Fruit fly (Drosophila melanogaster): Measurements from ENCODE around the gene chas.
A peak's percentile ranks its signal among the peaks of the same experiment; 100 is the strongest.

The chas gene

dm6 chrX:17737812-17738473 lies 39.4 kb upstream of the chas start (continued):
- TF ChIP-seq CoRest (tag; optimal IDR thresholded peaks at IDR 0.05), result peak; percentile 52
- TF ChIP-seq CG14441 (GFP tag; IDR thresholded peaks at IDR 0.05), result no peak
- TF ChIP-seq Opbp (GFP tag; IDR thresholded peaks at IDR 0.05; ENCODE audit: partially characterized antibody), result peak; percentile 94
- TF ChIP-seq tio (GFP tag; optimal IDR thresholded peaks at IDR 0.05), result peak; percentile 6
- TF ChIP-seq CG14014 (GFP tag; IDR thresholded peaks at IDR 0.05), result peak; percentile 39; the same call in 1 of the 2 replicates
- TF ChIP-seq HLH4C (GFP tag; IDR thresholded peaks at IDR 0.05; ENCODE audit: partially characterized antibody), result peak; percentile 91
- no peak for TF ChIP-seq al (GFP tag; IDR thresholded peaks at IDR 0.05)
- TF ChIP-seq Ets97D (GFP tag; optimal IDR thresholded peaks at IDR 0.05), result peak; percentile 35
- TF ChIP-seq CTCF (GFP tag; optimal IDR thresholded peaks at IDR 0.05), result no peak
- no peak for TF ChIP-seq H15 (GFP tag; IDR thresholded peaks at IDR 0.05)
- no peak for TF ChIP-seq pros (GFP tag; optimal IDR thresholded peaks at IDR 0.05)
- 0 out of 2 replicates have a peak, but pooled peaks have one; percentile 37 for TF ChIP-seq CG10959 (GFP tag; IDR thresholded peaks at IDR 0.05)
- TF ChIP-seq Rx (GFP tag; IDR thresholded peaks at IDR 0.05), result peak; percentile 33; the same call in 1 of the 2 replicates
- peak; percentile 87 for TF ChIP-seq nerfin-2 (GFP tag; IDR thresholded peaks at IDR 0.05; ENCODE audit: partially characterized antibody)
- TF ChIP-seq D (optimal IDR thresholded peaks at IDR 0.05), result peak; percentile 67
- TF ChIP-seq D (GFP tag; optimal IDR thresholded peaks at IDR 0.05), result peak; percentile 53
- TF ChIP-seq CG16779 (GFP tag; IDR thresholded peaks at IDR 0.05), result no peak
- TF ChIP-seq lov (optimal IDR thresholded peaks at IDR 0.05), result no peak
- TF ChIP-seq lov (GFP tag; IDR thresholded peaks at IDR 0.05), result peak; percentile 63; the same call in 2 of the 3 replicates
- no peak for TF ChIP-seq CG9876 (GFP tag; optimal IDR thresholded peaks at IDR 0.05)
- TF ChIP-seq CG18011 (GFP tag; optimal IDR thresholded peaks at IDR 0.05), result no peak
- no peak for TF ChIP-seq CG3407 (GFP tag; optimal IDR thresholded peaks at IDR 0.05)
- TF ChIP-seq CG8388 (GFP tag; optimal IDR thresholded peaks at IDR 0.05), result peak; percentile 60
- TF ChIP-seq CG11085 (GFP tag; IDR thresholded peaks at IDR 0.05), result no peak
- no peak for TF ChIP-seq bigmax (GFP tag; optimal IDR thresholded peaks at IDR 0.05)
- TF ChIP-seq Hand (GFP tag; optimal IDR thresholded peaks at IDR 0.05), result no peak
- no peak for TF ChIP-seq gt (GFP tag; IDR thresholded peaks at IDR 0.05)
- TF ChIP-seq unc-4 (GFP tag; IDR thresholded peaks at IDR 0.05; ENCODE audit: partially characterized antibody), result peak; percentile 99
- TF ChIP-seq knrl (GFP tag; IDR thresholded peaks at IDR 0.05; ENCODE audit: partially characterized antibody), result peak; percentile 93
- TF ChIP-seq Bgb (GFP tag; IDR thresholded peaks at IDR 0.05; ENCODE audit: partially characterized antibody), result peak; percentile 94
- peak; percentile 44 for TF ChIP-seq az2 (GFP tag; optimal IDR thresholded peaks at IDR 0.05)
- peak; percentile 61 for TF ChIP-seq HmgD (GFP tag; optimal IDR thresholded peaks at IDR 0.05)
- TF ChIP-seq CG11696 (GFP tag; IDR thresholded peaks at IDR 0.05), result peak; percentile 97
- TF ChIP-seq zen (tag; optimal IDR thresholded peaks at IDR 0.05), result peak; percentile 38
- no peak for TF ChIP-seq Lim3 (GFP tag; IDR thresholded peaks at IDR 0.05)
- 0 out of 2 replicates have a peak, but pooled peaks have one; percentile 13 for TF ChIP-seq ttk (GFP tag; IDR thresholded peaks at IDR 0.05)
- TF ChIP-seq Abd-B (GFP tag; optimal IDR thresholded peaks at IDR 0.05), result no peak
- TF ChIP-seq tx (GFP tag; optimal IDR thresholded peaks at IDR 0.05), result peak; percentile 27
- TF ChIP-seq ap (GFP tag; IDR thresholded peaks at IDR 0.05), result 0 out of 2 replicates have a peak, but pooled peaks have one; percentile 19
- no peak for TF ChIP-seq CG12236 (GFP tag; optimal IDR thresholded peaks at IDR 0.05)
- TF ChIP-seq Ada2b (GFP tag; IDR thresholded peaks at IDR 0.05), result peak; percentile 35; the same call in 1 of the 2 replicates
- no peak for TF ChIP-seq CG11093 (GFP tag; IDR thresholded peaks at IDR 0.05)
- no peak for TF ChIP-seq Bteb2 (GFP tag; optimal IDR thresholded peaks at IDR 0.05)
- TF ChIP-seq CG42726 (GFP tag; IDR thresholded peaks at IDR 0.05; ENCODE audit: partially characterized antibody), result peak; percentile 93
- TF ChIP-seq lmd (GFP tag; IDR thresholded peaks at IDR 0.05), result peak; percentile 47; the same call in 1 of the 2 replicates
- TF ChIP-seq lola (GFP tag; optimal IDR thresholded peaks at IDR 0.05), result peak in 1 of 3 experiments; percentile 64
- TF ChIP-seq schlank (tag; optimal IDR thresholded peaks at IDR 0.05), result no peak
- TF ChIP-seq seq (GFP tag; IDR thresholded peaks at IDR 0.05), result 0 out of 2 replicates have a peak, but pooled peaks have one; percentile 14
- peak; percentile 67 for TF ChIP-seq E2f2 (GFP tag; IDR thresholded peaks at IDR 0.05)
- TF ChIP-seq Dip2 (GFP tag; IDR thresholded peaks at IDR 0.05), result no peak

All from whole organism, embryonic.